Worm (Caenorhabditis elegans): ENCODE measurements around the gene C42D8.1.

DNA sequence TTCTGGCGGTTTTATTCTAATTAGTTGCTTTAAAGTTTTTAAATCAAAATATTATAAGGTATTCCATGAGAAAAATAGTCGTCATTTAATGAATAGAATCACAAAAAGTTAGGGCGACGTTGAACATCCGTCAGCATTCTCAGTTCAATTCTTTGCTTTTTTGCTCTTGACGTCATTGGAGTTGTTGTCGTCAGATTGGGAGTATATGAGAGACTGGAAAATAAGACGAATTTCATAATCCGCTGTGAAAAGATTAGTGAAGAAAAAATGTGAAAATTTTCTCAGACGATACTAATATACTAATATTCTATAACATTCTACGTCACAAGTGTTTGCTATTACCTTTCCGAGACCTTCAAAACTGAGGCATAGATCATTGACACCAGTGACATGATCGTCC is 42.1 kb downstream of the C42D8.1 start:
- no peak for TF ChIP-seq dao-5 (tag; optimal IDR thresholded peaks at IDR 0.05)
- no peak for TF ChIP-seq him-1 (tag; optimal IDR thresholded peaks at IDR 0.05)
